Worm (Caenorhabditis elegans): ENCODE data around the gene nuo-3.
"Not testable (repeated sequence)": the region's sequence is repeated elsewhere in the genome, so short reads cannot be mapped to it uniquely, and the experiment has no call there.

nuo-3 gene

ce11 chrIV:14774454-14774853 is 22.9 kb downstream of the nuo-3 start, which contains the start of gene Y57G11C.51:
Gene Y57G11C.51, minus strand, starts transcription at chrIV:14774554.
- not testable (repeated sequence) for TF ChIP-seq jun-1 (tag; optimal IDR thresholded peaks at IDR 0.05); hlh-4 (tag; optimal IDR thresholded peaks at IDR 0.05); ceh-88 (GFP tag; IDR thresholded peaks at IDR 0.05)

- TF ChIP-seq swsn-7 (tag; optimal IDR thresholded peaks at IDR 0.05) (no peak), lin-13 (GFP tag; optimal IDR thresholded peaks at IDR 0.05) (no peak), nhr-28 (tag; optimal IDR thresholded peaks at IDR 0.05) (no peak), efl-1 (optimal IDR thresholded peaks at IDR 0.05) (no peak), efl-1 (GFP tag; optimal IDR thresholded peaks at IDR 0.05 in 1 of 2) (peak in 1 of 2 experiments; percentile 60), nhr-12 (tag; optimal IDR thresholded peaks at IDR 0.05) (no peak), irx-1 (tag; optimal IDR thresholded peaks at IDR 0.05) (no peak), nhr-19 (GFP tag; conservative IDR thresholded peaks at IDR 0.05) (no peak), hlh-4 (tag; optimal IDR thresholded peaks at IDR 0.05) (no peak), dpl-1 (GFP tag; optimal IDR thresholded peaks at IDR 0.05) (peak in 1 of 3 experiments; percentile 10), nhr-11 (tag; optimal IDR thresholded peaks at IDR 0.05) (no peak), nhr-20 (tag; optimal IDR thresholded peaks at IDR 0.05) (no peak), xbp-1 (tag; optimal IDR thresholded peaks at IDR 0.05) (no peak), pag-3 (tag; optimal IDR thresholded peaks at IDR 0.05; ENCODE audit: borderline replicate concordance, insufficient read depth) (no peak), ama-1 (optimal IDR thresholded peaks at IDR 0.05) (no peak), nhr-47 (tag; optimal IDR thresholded peaks at IDR 0.05) (no peak), aly-2 (tag; optimal IDR thresholded peaks at IDR 0.05) (no peak), ceh-90 (tag; optimal IDR thresholded peaks at IDR 0.05) (no peak), unc-86 (tag; optimal IDR thresholded peaks at IDR 0.05) (peak; percentile 68), lin-15B (tag; optimal IDR thresholded peaks at IDR 0.05) (no peak), egl-13 (tag; optimal IDR thresholded peaks at IDR 0.05) (no peak), mab-9 (GFP tag; IDR thresholded peaks at IDR 0.05) (no peak), sox-4 (tag; optimal IDR thresholded peaks at IDR 0.05) (no peak), sptf-1 (tag; optimal IDR thresholded peaks at IDR 0.05) (no peak), unc-62 (GFP tag; optimal IDR thresholded peaks at IDR 0.05) (no peak), C04F5.9 (tag; optimal IDR thresholded peaks at IDR 0.05) (no peak)
Measured at ce11 chrIV:14773280-14774071, 23.9 kb downstream of the nuo-3 start, which contains the start of gene Y57G11C.36. Gene Y57G11C.36, minus strand, starts transcription at chrIV:14773781.

ce11 chrIV:14771325-14771724 is 26.0 kb downstream of the nuo-3 start, which contains the start of gene degl-1:
Gene degl-1, minus strand, starts transcription at chrIV:14771425.
- TF ChIP-seq irx-1 (tag; optimal IDR thresholded peaks at IDR 0.05) (no peak), fkh-4 (tag; optimal IDR thresholded peaks at IDR 0.05; ENCODE audit: borderline replicate concordance) (no peak), alr-1 (tag; optimal IDR thresholded peaks at IDR 0.05; ENCODE audit: borderline replicate concordance) (no peak), nhr-77 (tag; optimal IDR thresholded peaks at IDR 0.05) (no peak), isw-1 (GFP tag; IDR thresholded peaks at IDR 0.05) (no peak), grh-1 (GFP tag; IDR thresholded peaks at IDR 0.05) (no peak), ztf-4 (tag; optimal IDR thresholded peaks at IDR 0.05) (no peak), swsn-7 (tag; optimal IDR thresholded peaks at IDR 0.05) (no peak), ama-1 (optimal IDR thresholded peaks at IDR 0.05) (no peak), egl-27 (tag; optimal IDR thresholded peaks at IDR 0.05) (no peak), C34B4.2 (tag; optimal IDR thresholded peaks at IDR 0.05) (no peak), zag-1 (tag; optimal IDR thresholded peaks at IDR 0.05) (no peak), dsc-1 (tag; optimal IDR thresholded peaks at IDR 0.05) (no peak), F16B12.6 (tag; optimal IDR thresholded peaks at IDR 0.05) (no peak), hpl-2 (GFP tag; optimal IDR thresholded peaks at IDR 0.05) (no peak), zip-4 (GFP tag; optimal IDR thresholded peaks at IDR 0.05) (no peak)

Measured in whole organism, L1 larva.